Fruit fly (Drosophila melanogaster) whole organism, adult: Measurements from ENCODE around the gene CG6028.

Source experiments
- CG11617 ChIP-seq: fragments of 200-800 bp; sonication (Bioruptor generic); optimal IDR thresholded peaks from 2 replicates; lab custom pipeline; 2017; ENCODE audit warnings: mild to moderate bottlenecking, missing biosample characterization, missing genetic modification reagents, missing genetic modification characterization
- CG12768 ChIP-seq: fragments of 200-800 bp; sonication (Bioruptor generic); optimal IDR thresholded peaks from 2 replicates; lab custom pipeline; 2017; ENCODE audit warnings: missing biosample characterization, missing genetic modification characterization, mild to moderate bottlenecking, moderate library complexity, missing genetic modification reagents
- CG14711 ChIP-seq: fragments of 200-800 bp; sonication (Bioruptor generic); optimal IDR thresholded peaks from 2 replicates; lab custom pipeline; 2018; ENCODE audit warnings: missing biosample characterization, mild to moderate bottlenecking, missing genetic modification characterization, moderate library complexity
- CG1620 ChIP-seq: fragments of 200-800 bp; sonication (Bioruptor generic); optimal IDR thresholded peaks from 2 replicates; lab custom pipeline; 2016; ENCODE audit warnings: missing biosample characterization, missing genetic modification characterization
- CG33017 ChIP-seq: fragments of 200-800 bp; sonication (Bioruptor generic); optimal IDR thresholded peaks from 2 replicates; lab custom pipeline; 2018; ENCODE audit warnings: missing biosample characterization, mild to moderate bottlenecking, missing genetic modification characterization, moderate library complexity
- CG5204 ChIP-seq: fragments of 200-800 bp; sonication (Bioruptor generic); optimal IDR thresholded peaks from 2 replicates; lab custom pipeline; 2016; ENCODE audit warnings: missing biosample characterization, missing genetic modification characterization
- CG7045 ChIP-seq: fragments of 200-800 bp; sonication (Bioruptor generic); optimal IDR thresholded peaks from 2 replicates; lab custom pipeline; 2017; ENCODE audit warnings: missing biosample characterization, mild to moderate bottlenecking, missing genetic modification characterization
- CG7101 ChIP-seq: fragments of 200-800 bp; sonication (Bioruptor generic); optimal IDR thresholded peaks from 2 replicates; lab custom pipeline; 2018; ENCODE audit warnings: missing biosample characterization, mild to moderate bottlenecking, missing genetic modification characterization, moderate library complexity
- Clk ChIP-seq: fragments of 200-800 bp; sonication (Bioruptor generic); optimal IDR thresholded peaks from 2 replicates; lab custom pipeline; 2017; ENCODE audit warnings: missing biosample characterization, missing genetic modification characterization
- Crg-1 ChIP-seq: fragments of 200-800 bp; sonication (Bioruptor generic); optimal IDR thresholded peaks from 2 replicates; lab custom pipeline; 2016; ENCODE audit warnings: missing biosample characterization, missing genetic modification characterization
- Hr96 ChIP-seq: fragments of 200-800 bp; sonication (Bioruptor generic); optimal IDR thresholded peaks from 2 replicates; lab custom pipeline; 2016; ENCODE audit warnings: missing biosample characterization, missing genetic modification characterization
- Mnt ChIP-seq: fragments of 200-800 bp; sonication (Bioruptor generic); optimal IDR thresholded peaks from 2 replicates; lab custom pipeline; 2016; ENCODE audit warnings: missing biosample characterization, mild to moderate bottlenecking, missing genetic modification characterization
- bab1 ChIP-seq: fragments of 200-800 bp; sonication (Bioruptor generic); optimal IDR thresholded peaks from 3 replicates; lab custom pipeline; 2019; ENCODE audit warnings: missing biosample characterization, mild to moderate bottlenecking, missing genetic modification characterization, moderate library complexity
- cic ChIP-seq: fragments of 200-800 bp; sonication (Bioruptor generic); optimal IDR thresholded peaks from 2 replicates; lab custom pipeline; 2017; ENCODE audit warnings: missing biosample characterization, mild to moderate bottlenecking, missing genetic modification characterization, moderate library complexity
- cnc ChIP-seq, 2 experiments: fragments of >200 bp; optimal IDR thresholded peaks; 2 replicates each; lab custom pipeline; 2017
- kay ChIP-seq: fragments of 200-800 bp; sonication (Bioruptor generic); peaks from one replicate; lab custom pipeline; 2016; ENCODE audit warnings: missing biosample characterization, missing genetic modification characterization, borderline replicate concordance
- ovo ChIP-seq: fragments of 200-800 bp; sonication (Bioruptor generic); optimal IDR thresholded peaks from 2 replicates; lab custom pipeline; 2016; ENCODE audit warnings: missing biosample characterization, missing genetic modification characterization
- pad ChIP-seq: fragments of 200-800 bp; sonication (Bioruptor generic); optimal IDR thresholded peaks from 3 replicates; lab custom pipeline; 2017; ENCODE audit warnings: missing biosample characterization, missing genetic modification characterization, mild to moderate bottlenecking, moderate library complexity, missing genetic modification reagents
- tj ChIP-seq: fragments of 200-800 bp; sonication (Bioruptor generic); optimal IDR thresholded peaks from 3 replicates; lab custom pipeline; 2017; ENCODE audit warnings: missing biosample characterization, mild to moderate bottlenecking, missing genetic modification characterization, moderate library complexity
- toe ChIP-seq: fragments of 200-800 bp; sonication (Bioruptor generic); optimal IDR thresholded peaks from 2 replicates; lab custom pipeline; 2016; ENCODE audit warnings: missing biosample characterization, missing genetic modification characterization

The CG6028 gene

DNA sequence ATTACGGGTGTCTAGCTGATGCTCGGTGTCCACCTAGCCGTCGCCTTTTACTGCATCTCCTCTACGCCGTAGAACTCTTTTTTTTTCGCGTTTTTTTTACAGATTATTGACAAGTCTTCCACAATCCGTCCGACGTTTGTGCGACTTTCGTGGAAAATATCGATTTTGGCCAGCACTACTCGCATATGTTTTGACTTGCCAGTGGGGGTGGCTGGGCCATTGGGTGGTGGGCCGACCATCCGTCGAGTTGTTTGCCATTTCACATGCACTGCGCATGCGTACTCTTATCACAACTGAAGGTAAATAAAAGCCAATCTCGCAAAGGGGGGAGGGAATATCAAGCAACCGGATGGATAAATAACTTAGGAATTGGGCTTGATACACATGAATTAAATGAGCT lies 6.4 kb upstream of the CG6028 start, which contains the start of gene CG13409:
CG13409 (minus strand) TSS at position 163 of the 400 bp plus-strand sequence.
- TF ChIP-seq cic (GFP tag; lab: Kevin White, UChicago) (no peak), kay (no peak), CG7101 (tag; lab: Kevin White, UChicago) (no peak), CG7045 (no peak), CG12768 (GFP tag; lab: Kevin White, UChicago) (no peak), CG33017 (tag; lab: Kevin White, UChicago) (no peak), pad (GFP tag; lab: Kevin White, UChicago) (no peak), bab1 (GFP tag; lab: Kevin White, UChicago) (no peak), cnc (optimal IDR thresholded peaks at IDR 0.05; lab: Kevin White, UChicago) (no peak), Clk (GFP tag; lab: Kevin White, UChicago) (no peak), CG11617 (GFP tag; lab: Kevin White, UChicago) (no peak), Crg-1 (GFP tag; lab: Kevin White, UChicago) (no peak), toe (GFP tag; lab: Kevin White, UChicago) (no peak), ovo (GFP tag; lab: Kevin White, UChicago) (no peak), Hr96 (no peak), tj (no peak)

DNA sequence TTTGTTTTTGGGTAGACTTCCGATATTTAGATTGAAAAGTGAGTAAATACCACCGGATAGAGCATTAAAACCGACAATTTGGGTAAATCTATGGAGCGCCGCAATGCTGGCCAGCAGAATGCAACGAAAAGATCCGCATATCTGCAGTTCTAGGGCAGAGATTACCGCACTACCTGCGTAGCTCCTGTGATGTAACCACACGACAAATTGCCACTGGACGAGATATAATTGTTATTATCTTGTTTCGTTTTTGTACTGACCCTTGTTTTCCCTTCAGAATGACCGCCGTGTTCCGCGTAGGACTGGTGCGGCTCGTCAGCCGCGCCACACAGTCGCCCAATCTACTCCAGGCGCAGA lies 2.4 kb upstream of the CG6028 start:
- TF ChIP-seq CG11617 (GFP tag; lab: Kevin White, UChicago) (no peak), CG14711 (tag; lab: Kevin White, UChicago) (no peak), CG33017 (tag; lab: Kevin White, UChicago) (no peak), pad (GFP tag; lab: Kevin White, UChicago) (no peak), Hr96 (no peak), CG12768 (GFP tag; lab: Kevin White, UChicago) (no peak), CG7045 (no peak), bab1 (GFP tag; lab: Kevin White, UChicago) (no peak), cic (GFP tag; lab: Kevin White, UChicago) (no peak), tj (no peak), CG1620 (no peak), Mnt (GFP tag; lab: Kevin White, UChicago) (no peak), CG5204 (GFP tag; lab: Kevin White, UChicago) (no peak), Crg-1 (GFP tag; lab: Kevin White, UChicago) (no peak), cnc (optimal IDR thresholded peaks at IDR 0.05; lab: Kevin White, UChicago) (no peak), Clk (GFP tag; lab: Kevin White, UChicago) (no peak)

DNA sequence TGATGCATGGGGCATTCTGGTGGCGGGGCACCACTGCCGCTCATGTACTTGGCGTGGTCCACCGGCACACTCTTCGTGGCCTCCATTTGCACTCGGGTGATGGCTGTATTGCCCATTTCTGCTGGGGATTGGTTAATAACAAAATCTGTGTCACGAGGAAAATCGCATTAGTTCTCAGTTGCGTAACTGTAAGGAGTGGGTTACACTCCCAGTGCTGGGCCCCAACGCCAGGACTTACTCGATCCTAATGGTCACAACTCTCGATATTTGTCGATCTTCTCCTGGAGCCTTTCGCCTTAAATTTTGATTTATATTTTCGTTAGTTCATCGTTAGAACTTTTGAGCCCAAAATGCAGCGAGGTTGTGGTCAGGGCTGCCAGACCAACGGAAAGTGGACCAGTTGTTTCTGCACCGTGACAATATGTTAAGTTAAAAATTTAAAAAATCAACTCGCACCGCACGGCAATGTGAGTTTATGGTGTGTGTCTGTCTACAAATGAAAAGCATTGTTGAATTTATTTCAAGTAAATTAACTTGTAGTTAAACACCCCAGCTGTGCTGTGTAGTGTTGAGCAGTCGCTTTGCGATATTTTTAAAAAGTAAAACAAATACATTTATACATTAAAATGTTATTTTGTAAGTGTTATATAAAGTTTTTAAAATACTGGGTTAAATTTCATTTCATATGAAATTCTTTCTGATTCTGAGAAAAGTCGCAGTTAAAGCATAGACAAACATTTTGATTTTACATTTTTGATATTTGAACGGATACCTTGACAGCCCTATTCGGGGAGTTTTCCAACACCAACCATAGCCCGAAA lies 1.8 kb upstream of the CG6028 start, which contains the start of the genes Cchl and ND-42:
Cchl (minus strand) TSS at position 559 of the 821 bp plus-strand sequence.
ND-42 (plus strand) TSS at position 788 of the 821 bp plus-strand sequence.
- peak; percentile 84 for TF ChIP-seq CG7045
- TF ChIP-seq CG7101 (tag; lab: Kevin White, UChicago): peak; percentile 91
- peak; percentile 88 for TF ChIP-seq CG1620
- TF ChIP-seq Crg-1 (GFP tag; lab: Kevin White, UChicago): peak; percentile 91
- TF ChIP-seq ovo (GFP tag; lab: Kevin White, UChicago): peak; percentile 69
- TF ChIP-seq bab1 (GFP tag; lab: Kevin White, UChicago): peak; percentile 84
- no peak for TF ChIP-seq CG5204 (GFP tag; lab: Kevin White, UChicago)
- TF ChIP-seq CG11617 (GFP tag; lab: Kevin White, UChicago): peak; percentile 94
- TF ChIP-seq cic (GFP tag; lab: Kevin White, UChicago): peak; percentile 47
- peak; percentile 63 for TF ChIP-seq tj
- peak; percentile 84 for TF ChIP-seq pad (GFP tag; lab: Kevin White, UChicago)
- TF ChIP-seq toe (GFP tag; lab: Kevin White, UChicago): no peak
- peak; percentile 81 for TF ChIP-seq CG33017 (tag; lab: Kevin White, UChicago)
- TF ChIP-seq Hr96: no peak
- no peak for TF ChIP-seq kay
- no peak for TF ChIP-seq cnc (optimal IDR thresholded peaks at IDR 0.05; lab: Kevin White, UChicago)
- TF ChIP-seq CG14711 (tag; lab: Kevin White, UChicago): peak; percentile 93
- peak; percentile 57 for TF ChIP-seq Clk (GFP tag; lab: Kevin White, UChicago)
- TF ChIP-seq CG12768 (GFP tag; lab: Kevin White, UChicago): peak; percentile 93
- TF ChIP-seq Mnt (GFP tag; lab: Kevin White, UChicago): peak; percentile 82

DNA sequence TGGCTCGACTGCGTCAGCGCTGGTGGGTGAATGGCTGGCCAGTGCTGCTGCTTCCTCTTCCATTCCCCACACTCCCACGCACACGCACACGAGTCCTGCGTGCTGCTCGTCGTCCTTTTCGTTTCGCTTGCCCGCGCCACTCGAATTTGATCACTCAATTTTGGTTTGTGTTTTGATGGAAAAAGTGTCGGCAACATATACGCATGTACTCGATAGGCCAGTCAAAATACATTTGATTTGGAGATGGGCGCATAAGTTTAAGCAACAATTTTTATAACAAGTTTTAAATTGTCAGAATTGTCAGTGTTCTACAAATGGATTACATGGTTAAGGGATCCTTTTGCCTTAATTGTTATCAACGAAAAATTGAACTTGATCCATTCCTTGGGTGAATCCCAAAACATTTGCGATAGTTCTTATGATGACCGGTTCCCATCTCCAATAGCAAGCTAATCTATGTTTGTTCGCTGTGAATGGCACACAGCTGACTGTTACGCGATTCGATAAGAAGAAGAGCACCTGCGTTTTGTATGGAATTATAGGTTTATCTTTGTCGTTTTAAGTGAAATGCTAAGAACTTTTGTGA lies 2.2 kb downstream of the CG6028 start, which contains the start of the genes Mitofilin and mRpL35:
Mitofilin (minus strand) TSS at position 295 of the 586 bp plus-strand sequence.
mRpL35 (plus strand) TSS at position 487 of the 586 bp plus-strand sequence.
- TF ChIP-seq CG5204 (GFP tag; lab: Kevin White, UChicago) (no peak), kay (no peak), Crg-1 (GFP tag; lab: Kevin White, UChicago) (peak; percentile 9), ovo (GFP tag; lab: Kevin White, UChicago) (no peak), pad (GFP tag; lab: Kevin White, UChicago) (peak; percentile 48), CG11617 (GFP tag; lab: Kevin White, UChicago) (peak; percentile 70), bab1 (GFP tag; lab: Kevin White, UChicago) (no peak), CG7101 (tag; lab: Kevin White, UChicago) (peak; percentile 29), CG7045 (peak; percentile 41), Mnt (GFP tag; lab: Kevin White, UChicago) (peak; percentile 21), cic (GFP tag; lab: Kevin White, UChicago) (no peak), CG12768 (GFP tag; lab: Kevin White, UChicago) (peak; percentile 28), CG1620 (peak; percentile 28), Clk (GFP tag; lab: Kevin White, UChicago) (no peak), cnc (optimal IDR thresholded peaks at IDR 0.05; lab: Kevin White, UChicago) (no peak), toe (GFP tag; lab: Kevin White, UChicago) (no peak), tj (peak; percentile 13), CG14711 (tag; lab: Kevin White, UChicago) (no peak), Hr96 (peak; percentile 70), CG33017 (tag; lab: Kevin White, UChicago) (peak; percentile 20)
